Fruit fly (Drosophila melanogaster): ENCODE measurements around the gene CG2685.

Gene CG2685

dm6 chrX:2727506-2727905, 13.7 kb upstream of the CG2685 start, which contains the start of gene dwg:
Gene dwg, plus strand, starts transcription at chrX:2727698.
- no peak for TF ChIP-seq brk (GFP tag; optimal IDR thresholded peaks at IDR 0.05)

- no peak for TF ChIP-seq brk (GFP tag; optimal IDR thresholded peaks at IDR 0.05)
- no peak for TF ChIP-seq Rel (GFP tag; optimal IDR thresholded peaks at IDR 0.05)
- no peak for TF ChIP-seq Rel (tag; optimal IDR thresholded peaks at IDR 0.05)
- TF ChIP-seq rgr (GFP tag; optimal IDR thresholded peaks at IDR 0.05) = no peak
- TF ChIP-seq CG9705 (GFP tag; optimal IDR thresholded peaks at IDR 0.05) = no peak
- no peak for TF ChIP-seq CG32264 (GFP tag; optimal IDR thresholded peaks at IDR 0.05)
- no peak for TF ChIP-seq sv (GFP tag; optimal IDR thresholded peaks at IDR 0.05)
These were observed 12.7 kb upstream of the CG2685 start, which contains the start of gene vilya for dm6 chrX:2726420-2726819. Gene vilya, plus strand, starts transcription at chrX:2726678.

- TF ChIP-seq Rel (GFP tag; optimal IDR thresholded peaks at IDR 0.05) (no peak), Rel (tag; optimal IDR thresholded peaks at IDR 0.05) (no peak), Hr83 (GFP tag; optimal IDR thresholded peaks at IDR 0.05; ENCODE audit: poor library complexity, severe bottlenecking) (peak; percentile 42)
These were observed 6.4 kb upstream of the CG2685 start, which contains the start of gene CG2701 for dm6 chrX:2720122-2720521. Gene CG2701, minus strand, starts transcription at chrX:2720327.

DNA sequence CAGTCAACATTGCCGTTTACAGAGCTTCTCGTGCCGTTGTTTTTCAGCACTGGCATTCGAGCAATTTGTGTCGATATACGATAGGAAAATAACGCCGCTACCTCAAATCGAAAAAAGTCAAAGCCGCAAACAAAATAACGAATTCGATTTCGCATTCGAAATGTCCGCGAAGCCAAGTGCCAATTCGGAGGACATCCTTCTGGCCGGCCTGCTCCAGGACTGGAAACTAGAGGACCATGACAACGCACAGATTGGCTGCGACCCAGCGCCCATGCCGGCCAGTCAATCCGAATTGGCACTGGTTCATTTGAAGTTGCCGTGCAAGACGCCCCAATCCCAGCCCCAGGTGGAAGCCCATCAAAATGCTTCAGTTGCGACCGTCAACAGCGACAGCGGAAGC, 970 bp upstream of the CG2685 start:
- TF ChIP-seq jim (GFP tag; optimal IDR thresholded peaks at IDR 0.05) (no peak), Jra (GFP tag; optimal IDR thresholded peaks at IDR 0.05) (no peak), HLH106 (tag; optimal IDR thresholded peaks at IDR 0.05) (peak; percentile 14), Vsx2 (GFP tag; optimal IDR thresholded peaks at IDR 0.05; ENCODE audit: partially characterized antibody) (peak; percentile 96), Dif (GFP tag; optimal IDR thresholded peaks at IDR 0.05; ENCODE audit: partially characterized antibody) (peak; percentile 84)

DNA sequence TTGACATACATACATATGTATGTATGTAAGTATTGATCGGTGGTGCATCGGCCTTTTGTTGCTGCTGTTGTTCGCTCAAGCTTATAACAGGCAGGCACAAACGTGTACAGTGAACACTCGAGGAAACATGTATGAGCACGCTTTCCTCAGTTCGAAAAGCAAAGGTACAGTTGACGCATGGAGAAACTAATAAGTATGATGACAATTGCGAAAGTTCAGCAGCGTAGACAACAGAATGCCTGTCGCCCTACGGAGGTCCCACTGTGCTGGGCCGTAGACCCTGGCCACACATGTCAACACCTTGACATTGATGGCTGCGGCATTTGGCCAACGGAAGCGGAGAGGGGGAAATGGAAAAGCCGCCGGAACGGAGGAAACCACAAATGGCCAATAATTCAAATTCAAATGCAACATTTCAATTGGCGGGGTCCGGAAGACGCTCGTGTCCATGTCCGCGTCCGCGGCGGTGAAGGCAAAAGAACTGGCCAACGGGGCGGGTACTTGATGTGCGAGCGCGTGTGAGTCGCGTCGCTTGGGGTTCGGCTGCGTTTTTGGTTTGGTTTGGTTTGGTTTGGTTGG, 5.5 kb downstream of the CG2685 start, which contains the start of gene CG2681:
TSS of gene CG2681 (plus strand) at position 529 of the 579 bp plus-strand sequence.
- TF ChIP-seq pan (optimal IDR thresholded peaks at IDR 0.05) (no peak), Vsx2 (GFP tag; optimal IDR thresholded peaks at IDR 0.05; ENCODE audit: partially characterized antibody) (no peak), tai (GFP tag; optimal IDR thresholded peaks at IDR 0.05) (no peak), Hr83 (GFP tag; optimal IDR thresholded peaks at IDR 0.05; ENCODE audit: poor library complexity, severe bottlenecking) (no peak), Myc (optimal IDR thresholded peaks at IDR 0.05) (no peak), Rel (GFP tag; optimal IDR thresholded peaks at IDR 0.05) (no peak), Rel (tag; optimal IDR thresholded peaks at IDR 0.05) (no peak), rgr (GFP tag; optimal IDR thresholded peaks at IDR 0.05) (peak; percentile 26), sage (GFP tag; optimal IDR thresholded peaks at IDR 0.05) (no peak), OdsH (GFP tag; optimal IDR thresholded peaks at IDR 0.05) (peak; percentile 14), fru (GFP tag; optimal IDR thresholded peaks at IDR 0.05) (peak; percentile 18), Jra (GFP tag; optimal IDR thresholded peaks at IDR 0.05) (no peak), dsf (GFP tag; optimal IDR thresholded peaks at IDR 0.05; ENCODE audit: borderline replicate concordance) (no peak), Sp1 (GFP tag; optimal IDR thresholded peaks at IDR 0.05) (no peak), foxo (GFP tag; optimal IDR thresholded peaks at IDR 0.05) (peak in 1 of 2 experiments; percentile 43), Mio (GFP tag; optimal IDR thresholded peaks at IDR 0.05) (no peak), woc (GFP tag; optimal IDR thresholded peaks at IDR 0.05) (no peak), h (GFP tag; optimal IDR thresholded peaks at IDR 0.05) (peak; percentile 9), ey (GFP tag; optimal IDR thresholded peaks at IDR 0.05) (peak; percentile 42)

dm6 chrX:2707377-2708090, 6.2 kb downstream of the CG2685 start, which contains the start of gene CG2680:
Gene CG2680, minus strand, starts transcription at chrX:2707427.
- no peak for TF ChIP-seq dl (GFP tag; optimal IDR thresholded peaks at IDR 0.05; ENCODE audit: insufficient read depth in 1 of 2, partially characterized antibody in 2 of 2)
- TF ChIP-seq CG9705 (GFP tag; optimal IDR thresholded peaks at IDR 0.05) = no peak
- no peak for TF ChIP-seq brk (GFP tag; optimal IDR thresholded peaks at IDR 0.05)
- no peak for TF ChIP-seq Abd-B (GFP tag; optimal IDR thresholded peaks at IDR 0.05)
- TF ChIP-seq Myc (optimal IDR thresholded peaks at IDR 0.05) = no peak
- no peak for TF ChIP-seq Dfd (GFP tag; optimal IDR thresholded peaks at IDR 0.05)
- no peak for TF ChIP-seq br (GFP tag; optimal IDR thresholded peaks at IDR 0.05)
- TF ChIP-seq sage (GFP tag; optimal IDR thresholded peaks at IDR 0.05) = no peak
- TF ChIP-seq lola (GFP tag; optimal IDR thresholded peaks at IDR 0.05) = no peak
- TF ChIP-seq GATAd (GFP tag; optimal IDR thresholded peaks at IDR 0.05) = no peak
- TF ChIP-seq psq (GFP tag; optimal IDR thresholded peaks at IDR 0.05) = no peak
- no peak for TF ChIP-seq HLH106 (tag; optimal IDR thresholded peaks at IDR 0.05)
- TF ChIP-seq Sp1 (GFP tag; optimal IDR thresholded peaks at IDR 0.05) = no peak
- no peak for TF ChIP-seq dsf (GFP tag; optimal IDR thresholded peaks at IDR 0.05; ENCODE audit: borderline replicate concordance)
- no peak for TF ChIP-seq Hr78 (GFP tag; optimal IDR thresholded peaks at IDR 0.05)
- no peak for TF ChIP-seq usp (GFP tag; optimal IDR thresholded peaks at IDR 0.05)

Data from whole organism, wandering third instar larva.